Worm (Caenorhabditis elegans): Measurements from ENCODE around the gene C35A5.4.

C35A5.4 gene

DNA sequence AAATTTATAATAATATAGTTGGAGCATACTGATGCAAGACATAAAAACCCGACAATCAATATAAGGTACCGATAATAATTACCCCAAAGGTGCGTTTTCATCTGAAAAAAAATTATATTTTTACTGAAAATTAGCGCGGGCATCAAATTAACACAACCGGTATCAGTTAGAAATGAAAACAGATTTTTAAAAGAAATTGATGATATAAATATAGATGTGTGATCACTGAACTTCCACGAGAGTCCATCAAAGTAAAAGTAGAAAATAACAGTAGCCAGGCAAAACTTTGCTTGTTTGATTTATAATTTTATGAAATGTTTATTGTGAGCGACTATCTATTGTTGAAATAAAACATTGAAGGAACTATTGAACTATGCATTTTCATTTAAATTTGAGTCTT is 4.5 kb downstream of the C35A5.4 start, which contains the start of gene C35A5.3:
Gene C35A5.3 (minus strand): TSS at position 101 of the 400 bp plus-strand sequence.
- TF ChIP-seq mdl-1 (tag; optimal IDR thresholded peaks at IDR 0.05) (no peak), nhr-28 (tag; optimal IDR thresholded peaks at IDR 0.05) (no peak), egl-13 (tag; optimal IDR thresholded peaks at IDR 0.05) (no peak), nhr-84 (tag; optimal IDR thresholded peaks at IDR 0.05) (no peak), lin-39 (tag; optimal IDR thresholded peaks at IDR 0.05) (no peak), unc-98 (GFP tag; IDR thresholded peaks at IDR 0.05) (no peak), grh-1 (GFP tag; IDR thresholded peaks at IDR 0.05) (no peak), sptf-1 (tag; optimal IDR thresholded peaks at IDR 0.05) (no peak), unc-30 (tag; optimal IDR thresholded peaks at IDR 0.05) (no peak), lin-14 (GFP tag; optimal IDR thresholded peaks at IDR 0.05) (no peak), aly-2 (tag; optimal IDR thresholded peaks at IDR 0.05) (no peak), nhr-71 (tag; optimal IDR thresholded peaks at IDR 0.05) (no peak), mab-9 (GFP tag; IDR thresholded peaks at IDR 0.05) (no peak)

DNA sequence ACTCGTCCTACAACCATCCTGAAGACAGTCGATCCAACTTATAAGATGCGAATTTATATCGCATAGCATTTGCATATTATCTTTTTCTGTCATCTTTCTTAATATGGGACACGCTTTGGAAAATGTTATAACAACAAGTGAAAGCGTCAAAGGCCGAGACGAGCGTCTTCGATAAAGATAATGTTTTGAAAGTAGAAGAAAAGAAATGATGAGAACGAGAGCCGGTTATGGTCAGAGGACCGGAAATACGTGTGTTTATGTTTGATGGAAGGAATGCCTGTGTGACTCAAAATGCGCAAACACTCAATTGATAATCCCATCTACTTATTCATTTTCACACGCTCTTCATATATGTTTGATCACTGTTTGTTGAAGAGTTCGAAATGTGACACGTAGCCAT is 6.2 kb downstream of the C35A5.4 start, which contains the start of gene C35A5.11:
Gene C35A5.11 (minus strand): TSS at position 101 of the 400 bp plus-strand sequence.
- TF ChIP-seq Y116A8C.19 (tag; optimal IDR thresholded peaks at IDR 0.05; ENCODE audit: borderline replicate concordance) (no peak), elt-2 (tag; optimal IDR thresholded peaks at IDR 0.05) (no peak), blmp-1 (tag; optimal IDR thresholded peaks at IDR 0.05) (peak; percentile 66), ceh-8 (GFP tag; optimal IDR thresholded peaks at IDR 0.05) (no peak)

DNA sequence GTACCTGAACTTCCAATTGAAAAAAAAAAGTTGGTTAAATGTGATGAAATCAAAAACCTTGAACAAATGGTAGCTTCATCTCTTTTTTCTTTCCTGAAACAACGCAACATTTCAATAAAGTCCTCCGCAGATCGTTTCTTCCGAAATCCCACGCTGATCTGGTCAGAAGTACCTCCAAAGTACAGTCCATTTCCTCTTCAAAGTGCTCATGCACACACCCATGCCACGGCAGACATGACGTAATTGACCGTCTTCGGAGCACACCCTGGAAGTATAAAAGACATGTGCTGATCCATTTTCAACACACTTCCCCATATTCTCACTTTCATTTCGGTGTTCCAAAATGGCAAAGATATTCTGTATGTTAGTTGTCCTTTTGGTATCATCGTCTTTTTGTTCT is 7.1 kb downstream of the C35A5.4 start, which contains the start of gene C35A5.10:
Gene C35A5.10 (plus strand): TSS at position 301 of the 400 bp plus-strand sequence.
- TF ChIP-seq nhr-84 (tag; optimal IDR thresholded peaks at IDR 0.05) (no peak), nhr-76 (tag; optimal IDR thresholded peaks at IDR 0.05) (no peak), blmp-1 (tag; optimal IDR thresholded peaks at IDR 0.05) (no peak), ceh-90 (tag; optimal IDR thresholded peaks at IDR 0.05) (no peak), mep-1 (tag; optimal IDR thresholded peaks at IDR 0.05) (no peak), C34B4.2 (tag; optimal IDR thresholded peaks at IDR 0.05) (no peak), fkh-4 (tag; optimal IDR thresholded peaks at IDR 0.05; ENCODE audit: borderline replicate concordance) (no peak), pag-3 (tag; optimal IDR thresholded peaks at IDR 0.05; ENCODE audit: borderline replicate concordance, insufficient read depth) (no peak), fkh-10 (GFP tag; optimal IDR thresholded peaks at IDR 0.05) (no peak)

DNA sequence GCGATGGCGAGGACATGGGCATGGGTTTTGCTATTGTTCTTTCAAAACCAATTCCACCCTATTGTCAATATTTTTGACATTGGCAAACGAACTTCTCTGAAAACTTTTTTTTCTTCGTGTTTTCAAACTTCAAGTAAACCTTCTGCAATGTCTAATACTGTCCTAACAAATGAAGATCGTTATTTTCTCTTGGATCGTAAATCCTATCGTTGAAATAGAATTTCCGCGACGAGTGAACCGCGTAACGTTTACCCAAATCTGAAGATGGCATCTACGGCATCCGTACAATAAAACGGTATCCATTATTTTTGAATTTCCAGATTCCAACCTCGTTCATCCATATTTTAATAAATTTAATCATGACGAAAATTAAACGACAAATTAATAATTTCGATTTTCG is 8.7 kb downstream of the C35A5.4 start, which contains the start of gene C35A5.5:
Gene C35A5.5 (plus strand): TSS at position 301 of the 400 bp plus-strand sequence.
- TF ChIP-seq unc-98 (GFP tag; IDR thresholded peaks at IDR 0.05), result no peak
- TF ChIP-seq nhr-19 (GFP tag; conservative IDR thresholded peaks at IDR 0.05), result no peak
- TF ChIP-seq snu-23 (GFP tag; optimal IDR thresholded peaks at IDR 0.05), result no peak
- TF ChIP-seq egl-27 (tag; optimal IDR thresholded peaks at IDR 0.05), result no peak
- TF ChIP-seq dpl-1 (GFP tag; optimal IDR thresholded peaks at IDR 0.05), result no peak
- no peak for TF ChIP-seq lin-15B (tag; optimal IDR thresholded peaks at IDR 0.05)
- TF ChIP-seq hlh-4 (tag; optimal IDR thresholded peaks at IDR 0.05), result no peak
- no peak for TF ChIP-seq fkh-4 (tag; optimal IDR thresholded peaks at IDR 0.05; ENCODE audit: borderline replicate concordance)
- TF ChIP-seq sptf-1 (tag; optimal IDR thresholded peaks at IDR 0.05), result no peak
- TF ChIP-seq nhr-11 (tag; optimal IDR thresholded peaks at IDR 0.05), result no peak
- TF ChIP-seq nhr-237 (tag; optimal IDR thresholded peaks at IDR 0.05), result no peak
- TF ChIP-seq nhr-77 (tag; optimal IDR thresholded peaks at IDR 0.05), result no peak
- TF ChIP-seq aly-2 (tag; optimal IDR thresholded peaks at IDR 0.05), result no peak
- no peak for TF ChIP-seq lsy-2 (tag; optimal IDR thresholded peaks at IDR 0.05)
- TF ChIP-seq egl-13 (tag; optimal IDR thresholded peaks at IDR 0.05), result no peak
- TF ChIP-seq blmp-1 (tag; optimal IDR thresholded peaks at IDR 0.05), result no peak

DNA sequence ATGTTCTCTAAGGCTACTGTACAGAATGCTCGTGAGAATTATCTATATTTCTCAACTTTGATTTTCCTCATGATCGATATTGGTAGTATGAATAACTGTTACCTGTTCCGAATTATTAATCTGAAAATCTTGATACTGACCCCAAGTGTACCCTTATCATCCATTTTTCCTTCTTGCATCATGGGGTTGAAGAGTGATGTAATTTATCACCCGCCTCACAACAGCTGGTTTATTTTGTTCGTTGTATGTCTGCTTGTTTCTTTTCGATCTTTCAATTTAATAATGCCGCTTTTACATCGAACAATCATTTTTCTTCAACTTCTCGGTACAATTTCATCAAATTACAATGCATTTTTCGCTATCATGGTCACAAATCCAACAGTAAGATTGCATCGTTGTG is 12.0 kb downstream of the C35A5.4 start, which contains the start of gene C35A5.6:
Gene C35A5.6 (plus strand): TSS at position 283 of the 400 bp plus-strand sequence.
- peak; percentile 20 for TF ChIP-seq nhr-71 (tag; optimal IDR thresholded peaks at IDR 0.05)
- TF ChIP-seq blmp-1 (tag; optimal IDR thresholded peaks at IDR 0.05), result peak; percentile 30
- no peak for TF ChIP-seq unc-98 (GFP tag; IDR thresholded peaks at IDR 0.05)
- no peak for TF ChIP-seq alr-1 (tag; optimal IDR thresholded peaks at IDR 0.05; ENCODE audit: borderline replicate concordance)
- TF ChIP-seq fkh-10 (GFP tag; optimal IDR thresholded peaks at IDR 0.05), result no peak
- TF ChIP-seq ceh-90 (tag; optimal IDR thresholded peaks at IDR 0.05), result no peak
- TF ChIP-seq dpl-1 (GFP tag; optimal IDR thresholded peaks at IDR 0.05), result no peak
- TF ChIP-seq C34B4.2 (tag; optimal IDR thresholded peaks at IDR 0.05), result no peak
- TF ChIP-seq skn-1 (tag; optimal IDR thresholded peaks at IDR 0.05), result peak; percentile 4
- peak; percentile 30 for TF ChIP-seq lin-14 (GFP tag; optimal IDR thresholded peaks at IDR 0.05)
- TF ChIP-seq fkh-8 (tag; optimal IDR thresholded peaks at IDR 0.05), result no peak
- no peak for TF ChIP-seq ztf-11 (tag; optimal IDR thresholded peaks at IDR 0.05)
- TF ChIP-seq jun-1 (tag; optimal IDR thresholded peaks at IDR 0.05), result no peak
- no peak for TF ChIP-seq hpl-2 (GFP tag; optimal IDR thresholded peaks at IDR 0.05)
- peak; percentile 5 for TF ChIP-seq nhr-20 (tag; optimal IDR thresholded peaks at IDR 0.05)
- no peak for TF ChIP-seq unc-86 (tag; optimal IDR thresholded peaks at IDR 0.05)
- no peak for TF ChIP-seq nhr-77 (tag; optimal IDR thresholded peaks at IDR 0.05)
- TF ChIP-seq rnt-1 (tag; optimal IDR thresholded peaks at IDR 0.05), result peak; percentile 22
- TF ChIP-seq mep-1 (tag; optimal IDR thresholded peaks at IDR 0.05), result no peak

All from whole organism, L1 larva.